Worm (Caenorhabditis elegans) whole organism, L3 larva: ENCODE measurements around the gene fbxa-108.

ENCODE experiments used
- R02D3.7 ChIP-seq: fragments of 150-350 bp; optimal IDR thresholded peaks from 2 replicates; lab custom pipeline; 2014; ENCODE audit warnings: missing biosample characterization, missing genetic modification characterization
- ZK546.5 ChIP-seq: sonication (generic microtip); optimal IDR thresholded peaks from 2 replicates; lab custom pipeline; 2017; ENCODE audit warnings: missing biosample characterization, missing genetic modification characterization
- ceh-16 ChIP-seq: sonication (generic microtip); optimal IDR thresholded peaks from 2 replicates; lab custom pipeline; 2017; ENCODE audit warnings: missing biosample characterization, missing genetic modification characterization
- ceh-28 ChIP-seq: fragments of 150-350 bp; optimal IDR thresholded peaks from 2 replicates; lab custom pipeline; 2014; ENCODE audit warnings: missing biosample characterization, missing genetic modification reagents, missing genetic modification characterization
- ceh-82 ChIP-seq: fragments of 150-350 bp; optimal IDR thresholded peaks from 2 replicates; lab custom pipeline; 2014; ENCODE audit warnings: missing biosample characterization, missing genetic modification characterization
- daf-12 ChIP-seq: fragments of 150-350 bp; optimal IDR thresholded peaks from 2 replicates; lab custom pipeline; 2014; ENCODE audit warnings: missing biosample characterization, missing genetic modification reagents, missing genetic modification characterization
- egl-27 ChIP-seq: sonication (generic microtip); optimal IDR thresholded peaks from 4 replicates; lab custom pipeline; 2017; ENCODE audit warnings: missing biosample characterization, missing genetic modification reagents, missing genetic modification characterization
- elt-2 ChIP-seq: sonication (generic microtip); optimal IDR thresholded peaks from 2 replicates; lab custom pipeline; 2016; ENCODE audit warnings: missing genetic modification reagents, mild to moderate bottlenecking, missing genetic modification characterization, missing compliant biosample characterization
- elt-3 ChIP-seq, 3 experiments: fragments of 150-350 bp in 1 of 3; sonication (generic microtip) in 2 of 3; optimal IDR thresholded peaks; 2 replicates in 2 of 3; 4 replicates in 1 of 3; lab custom pipeline; 2014 to 2017; ENCODE audit warnings: missing biosample characterization in 3 of 3, missing genetic modification characterization in 3 of 3
- eor-1 ChIP-seq, 2 experiments: fragments of 150-350 bp; optimal IDR thresholded peaks; 2 replicates each; lab custom pipeline; 2014 to 2018; ENCODE audit warnings: missing biosample characterization in 2 of 2, missing genetic modification characterization in 2 of 2
- fkh-10 ChIP-seq: sonication (generic microtip); optimal IDR thresholded peaks from 2 replicates; lab custom pipeline; 2017; ENCODE audit warnings: missing biosample characterization, missing genetic modification reagents, missing genetic modification characterization
- hmg-11 ChIP-seq: sonication (generic microtip); optimal IDR thresholded peaks from 2 replicates; lab custom pipeline; 2016; ENCODE audit warnings: missing genetic modification characterization, missing compliant biosample characterization
- jun-1 ChIP-seq: fragments of 150-350 bp; optimal IDR thresholded peaks from 2 replicates; lab custom pipeline; 2014; ENCODE audit warnings: missing biosample characterization, missing genetic modification reagents, missing genetic modification characterization
- lin-15B ChIP-seq: fragments of 150-350 bp; optimal IDR thresholded peaks from 2 replicates; lab custom pipeline; 2014; ENCODE audit warnings: missing biosample characterization, missing genetic modification characterization
- lin-39 ChIP-seq: fragments of 150-350 bp; optimal IDR thresholded peaks from 2 replicates; lab custom pipeline; 2018; ENCODE audit warnings: missing biosample characterization, missing genetic modification reagents, missing genetic modification characterization
- lsy-12 ChIP-seq: sonication (generic microtip); optimal IDR thresholded peaks from 2 replicates; lab custom pipeline; 2016; ENCODE audit warnings: mild to moderate bottlenecking, missing genetic modification characterization, missing compliant biosample characterization
- mdl-1 ChIP-seq: fragments of 150-350 bp; optimal IDR thresholded peaks from 2 replicates; lab custom pipeline; 2014; ENCODE audit warnings: missing biosample characterization, missing genetic modification characterization
- mml-1 ChIP-seq: fragments of 150-350 bp; sonication (generic microtip); optimal IDR thresholded peaks from 3 replicates; lab custom pipeline; 2014; ENCODE audit warnings: missing biosample characterization, missing genetic modification characterization
- nhr-11 ChIP-seq: fragments of 150-350 bp; optimal IDR thresholded peaks from 2 replicates; lab custom pipeline; 2014; ENCODE audit warnings: missing biosample characterization, missing genetic modification characterization
- nhr-12 ChIP-seq: fragments of 150-350 bp; optimal IDR thresholded peaks from 2 replicates; lab custom pipeline; 2014; ENCODE audit warnings: missing biosample characterization, missing genetic modification characterization
- nhr-23 ChIP-seq: fragments of 150-350 bp; optimal IDR thresholded peaks from 2 replicates; lab custom pipeline; 2014; ENCODE audit warnings: missing biosample characterization, missing genetic modification reagents, missing genetic modification characterization
- nhr-237 ChIP-seq: fragments of 150-350 bp; optimal IDR thresholded peaks from 2 replicates; lab custom pipeline; 2014; ENCODE audit warnings: missing biosample characterization, missing genetic modification characterization
- nhr-28 ChIP-seq: fragments of 150-350 bp; optimal IDR thresholded peaks from 2 replicates; lab custom pipeline; 2014; ENCODE audit warnings: missing biosample characterization, missing genetic modification characterization
- nhr-43 ChIP-seq: sonication (generic microtip); optimal IDR thresholded peaks from 2 replicates; lab custom pipeline; 2016; ENCODE audit warnings: mild to moderate bottlenecking, missing genetic modification characterization, missing compliant biosample characterization; ENCODE audit not compliant: poor library complexity, severe bottlenecking
- nhr-76 ChIP-seq: fragments of 150-350 bp; sonication (generic microtip); optimal IDR thresholded peaks from 5 replicates; lab custom pipeline; 2014; ENCODE audit warnings: missing biosample characterization, missing genetic modification characterization
- nhr-77 ChIP-seq: fragments of 150-350 bp; optimal IDR thresholded peaks from 2 replicates; lab custom pipeline; 2014; ENCODE audit warnings: missing biosample characterization, missing genetic modification characterization
- pha-4 ChIP-seq: fragments of 150-350 bp; optimal IDR thresholded peaks from 2 replicates; lab custom pipeline; 2014; ENCODE audit warnings: missing biosample characterization, missing genetic modification reagents, missing genetic modification characterization
- pqm-1 ChIP-seq: fragments of 150-350 bp; optimal IDR thresholded peaks from 2 replicates; lab custom pipeline; 2017; ENCODE audit warnings: missing biosample characterization, missing genetic modification characterization, inconsistent platforms
- sea-2 ChIP-seq: fragments of 150-350 bp; sonication (generic microtip); optimal IDR thresholded peaks from 4 replicates; lab custom pipeline; 2014; ENCODE audit warnings: missing biosample characterization, missing genetic modification reagents, missing genetic modification characterization
- skn-1 ChIP-seq: fragments of 150-350 bp; optimal IDR thresholded peaks from 2 replicates; lab custom pipeline; 2014; ENCODE audit warnings: missing biosample characterization, missing genetic modification characterization
- zag-1 ChIP-seq: fragments of 150-350 bp; optimal IDR thresholded peaks from 2 replicates; lab custom pipeline; 2014; ENCODE audit warnings: missing biosample characterization, missing genetic modification characterization
- ztf-4 ChIP-seq: fragments of 150-350 bp; optimal IDR thresholded peaks from 2 replicates; lab custom pipeline; 2014; ENCODE audit warnings: missing biosample characterization, missing genetic modification characterization

The fbxa-108 gene

ce11 chrV:17664367-17664766 lies 5.2 kb upstream of the fbxa-108 start:
- TF ChIP-seq pha-4 (tag; lab: Kevin White, UChicago) (no peak), ceh-28 (tag; lab: Kevin White, UChicago) (no peak), ceh-82 (tag; lab: Kevin White, UChicago) (no peak)

ce11 chrV:17662260-17662659 lies 3.1 kb upstream of the fbxa-108 start:
- TF ChIP-seq nhr-76 (tag; lab: Kevin White, UChicago) (no peak), elt-2 (tag; lab: Kevin White, UChicago) (peak; percentile 96), lin-15B (no peak), elt-3 (tag; optimal IDR thresholded peaks at IDR 0.05; lab: Kevin White, UChicago) (no peak), pqm-1 (peak; percentile 81)

- TF ChIP-seq ztf-4 (tag; lab: Kevin White, UChicago) (no peak), ZK546.5 (tag; lab: Kevin White, UChicago) (no peak), daf-12 (no peak), eor-1 (tag; optimal IDR thresholded peaks at IDR 0.05; lab: Kevin White, UChicago) (no peak), skn-1 (tag; lab: Kevin White, UChicago) (no peak), ceh-16 (no peak), ceh-28 (tag; lab: Kevin White, UChicago) (no peak), mdl-1 (no peak), mml-1 (no peak), lin-15B (no peak), elt-2 (tag; lab: Kevin White, UChicago) (no peak), nhr-12 (no peak), lin-39 (tag; lab: Kevin White, UChicago) (no peak)
Observed at ce11 chrV:17660003-17660402, 818 bp upstream of the fbxa-108 start, which contains the start of gene dgat-2. dgat-2 (plus strand) TSS chrV:17660303.

ce11 chrV:17658824-17659223 lies 361 bp downstream of the fbxa-108 start:
- TF ChIP-seq eor-1 (tag; optimal IDR thresholded peaks at IDR 0.05; lab: Kevin White, UChicago) (no peak), nhr-28 (no peak)

- TF ChIP-seq ZK546.5 (tag; lab: Kevin White, UChicago): no peak
- TF ChIP-seq nhr-76 (tag; lab: Kevin White, UChicago): no peak
- TF ChIP-seq skn-1 (tag; lab: Kevin White, UChicago): no peak
- TF ChIP-seq nhr-77 (tag; lab: Kevin White, UChicago): no peak
- no peak for TF ChIP-seq pha-4 (tag; lab: Kevin White, UChicago)
- TF ChIP-seq, all 47 proteins: peak for 0
Observed at ce11 chrV:17655205-17655604, 4.0 kb downstream of the fbxa-108 start.

- TF ChIP-seq nhr-12 (no peak), lin-39 (tag; lab: Kevin White, UChicago) (no peak), eor-1 (tag; optimal IDR thresholded peaks at IDR 0.05; lab: Kevin White, UChicago) (no peak), nhr-237 (tag; lab: Kevin White, UChicago) (no peak), hmg-11 (tag; lab: Kevin White, UChicago) (no peak), nhr-43 (tag; lab: Kevin White, UChicago) (no peak), egl-27 (tag; lab: Kevin White, UChicago) (no peak), ZK546.5 (tag; lab: Kevin White, UChicago) (no peak), sea-2 (GFP tag; lab: Kevin White, UChicago) (no peak), fkh-10 (no peak), nhr-28 (no peak), nhr-77 (tag; lab: Kevin White, UChicago) (no peak), nhr-11 (tag; lab: Kevin White, UChicago) (no peak), daf-12 (no peak), nhr-23 (no peak), mml-1 (no peak), zag-1 (tag; lab: Kevin White, UChicago) (no peak), mdl-1 (no peak), R02D3.7 (tag; lab: Kevin White, UChicago) (no peak)
Observed at ce11 chrV:17650427-17650826, 8.8 kb downstream of the fbxa-108 start, which contains the start of gene fbxa-192. fbxa-192 (minus strand) TSS chrV:17650527.

- TF ChIP-seq nhr-43 (tag; lab: Kevin White, UChicago) (no peak), nhr-23 (no peak), jun-1 (tag; lab: Kevin White, UChicago) (no peak), lsy-12 (tag; lab: Kevin White, UChicago) (no peak), ztf-4 (tag; lab: Kevin White, UChicago) (no peak), egl-27 (tag; lab: Kevin White, UChicago) (no peak), hmg-11 (tag; lab: Kevin White, UChicago) (no peak), pha-4 (tag; lab: Kevin White, UChicago) (no peak), elt-3 (tag; optimal IDR thresholded peaks at IDR 0.05; lab: Kevin White, UChicago) (no peak)
Observed at ce11 chrV:17628566-17628965, 30.6 kb downstream of the fbxa-108 start, which contains the start of gene F57G4.10. F57G4.10 (plus strand) TSS chrV:17628866.
